Worm (Caenorhabditis elegans) whole organism, midembryonic: ENCODE results near the gene F48C5.2.

ENCODE experiments used
- cog-1 ChIP-seq: sonication (generic microtip); optimal IDR thresholded peaks from 2 replicates; lab custom pipeline; 2016; ENCODE audit warnings: missing genetic modification characterization, missing compliant biosample characterization
- flt-1 ChIP-seq: fragments of 200-800 bp; sonication (Bioruptor generic); IDR thresholded peaks from 2 replicates; pipeline ENCODE4 v1.3.6; 2022; ENCODE audit warnings: missing genetic modification characterization, missing compliant biosample characterization
- klf-2 ChIP-seq: fragments of 200-800 bp; sonication (Bioruptor generic); conservative IDR thresholded peaks from 2 replicates; pipeline ENCODE4 v1.3.6; 2022; ENCODE audit warnings: missing genetic modification reagents, missing genetic modification characterization, missing compliant biosample characterization
- med-1 ChIP-seq: sonication (generic microtip); optimal IDR thresholded peaks from 2 replicates; lab custom pipeline; 2017; ENCODE audit warnings: missing genetic modification characterization, mild to moderate bottlenecking, missing compliant biosample characterization, antibody characterized with exemption, missing genetic modification reagents; ENCODE audit not compliant: insufficient read depth
- ref-1 ChIP-seq: fragments of 200-800 bp; sonication (Bioruptor generic); conservative IDR thresholded peaks from 2 replicates; pipeline ENCODE4 v1.3.6; 2022; ENCODE audit warnings: missing genetic modification reagents, missing genetic modification characterization, missing compliant biosample characterization
- tab-1 ChIP-seq: fragments of 200-800 bp; sonication (Bioruptor generic); IDR thresholded peaks from 2 replicates; pipeline ENCODE4 v1.3.6; 2022; ENCODE audit warnings: missing genetic modification characterization, missing compliant biosample characterization
- ztf-29 ChIP-seq: fragments of 200-800 bp; sonication (Bioruptor generic); IDR thresholded peaks from 2 replicates; pipeline ENCODE4 v1.3.6; 2022; ENCODE audit warnings: missing genetic modification reagents, missing genetic modification characterization, missing compliant biosample characterization

- TF ChIP-seq ztf-29 (no peak), ref-1 (no peak), med-1 (GFP tag; lab: Kevin White, UChicago) (no peak), tab-1 (GFP tag; lab: Robert Waterston, UW) (no peak), flt-1 (GFP tag; lab: Robert Waterston, UW) (no peak), klf-2 (GFP tag; lab: Robert Waterston, UW) (no peak), cog-1 (tag; lab: Kevin White, UChicago) (no peak)
These were observed 27.5 kb downstream of the F48C5.2 start for ce11 chrX:11426647-11427046.
